Worm (Caenorhabditis elegans): ENCODE results near the gene arc-1.

DNA sequence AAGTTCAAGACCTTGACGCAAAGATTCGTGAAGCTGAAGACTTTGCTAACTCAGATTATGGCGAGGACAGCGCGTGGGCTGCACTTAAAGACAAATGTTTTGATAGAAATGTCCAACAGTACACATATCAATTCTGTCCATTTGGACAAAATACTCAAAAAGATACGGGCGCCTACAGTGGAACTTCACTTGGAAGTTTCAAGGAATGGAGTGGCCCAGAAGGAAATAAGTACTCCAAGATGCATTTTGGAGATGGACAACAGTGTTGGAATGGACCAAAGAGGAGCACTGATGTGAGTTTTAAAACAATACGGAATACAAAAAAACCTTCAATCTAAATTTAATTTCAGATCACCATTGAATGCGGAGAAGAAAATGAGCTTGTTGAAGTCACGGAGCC lies 48.8 kb upstream of the arc-1 start:
- TF ChIP-seq bed-1 (GFP tag; IDR thresholded peaks at IDR 0.05) (no peak), dpff-1 (tag; optimal IDR thresholded peaks at IDR 0.05) (no peak), cebp-2 (GFP tag; IDR thresholded peaks at IDR 0.05) (no peak), cebp-1 (GFP tag; IDR thresholded peaks at IDR 0.05) (no peak), cebp-1 (tag; optimal IDR thresholded peaks at IDR 0.05) (no peak), B0035.1 (tag; optimal IDR thresholded peaks at IDR 0.05) (no peak), ZK185.1 (tag; optimal IDR thresholded peaks at IDR 0.05; ENCODE audit: poor library complexity, severe bottlenecking) (no peak), aptf-3 (GFP tag; IDR thresholded peaks at IDR 0.05) (no peak), D2030.7 (GFP tag; IDR thresholded peaks at IDR 0.05) (no peak), sea-2 (GFP tag; IDR thresholded peaks at IDR 0.05) (no peak), let-526 (GFP tag; IDR thresholded peaks at IDR 0.05) (no peak), ama-1 (optimal IDR thresholded peaks at IDR 0.05) (no peak), ama-1 (GFP tag; optimal IDR thresholded peaks at IDR 0.05) (no peak), pha-4 (tag; optimal IDR thresholded peaks at IDR 0.05) (no peak), lin-26 (GFP tag; IDR thresholded peaks at IDR 0.05) (no peak)

All from whole organism, young adult.